Fruit fly (Drosophila melanogaster) whole organism: ENCODE measurements around the gene wda.

ENCODE experiments used
- CG8478 ChIP-seq: fragments of >200 bp; optimal IDR thresholded peaks from 2 replicates; lab custom pipeline; 2018; ENCODE audit warnings: inconsistent platforms
- EcR ChIP-seq, 2 experiments: fragments of >200 bp; optimal IDR thresholded peaks; 2 replicates each; lab custom pipeline; 2017; ENCODE audit warnings: missing biosample characterization in 2 of 2, missing genetic modification characterization in 2 of 2, missing genetic modification reagents in 2 of 2
- pan ChIP-seq: fragments of >200 bp; optimal IDR thresholded peaks from 2 replicates; lab custom pipeline; 2017

DNA sequence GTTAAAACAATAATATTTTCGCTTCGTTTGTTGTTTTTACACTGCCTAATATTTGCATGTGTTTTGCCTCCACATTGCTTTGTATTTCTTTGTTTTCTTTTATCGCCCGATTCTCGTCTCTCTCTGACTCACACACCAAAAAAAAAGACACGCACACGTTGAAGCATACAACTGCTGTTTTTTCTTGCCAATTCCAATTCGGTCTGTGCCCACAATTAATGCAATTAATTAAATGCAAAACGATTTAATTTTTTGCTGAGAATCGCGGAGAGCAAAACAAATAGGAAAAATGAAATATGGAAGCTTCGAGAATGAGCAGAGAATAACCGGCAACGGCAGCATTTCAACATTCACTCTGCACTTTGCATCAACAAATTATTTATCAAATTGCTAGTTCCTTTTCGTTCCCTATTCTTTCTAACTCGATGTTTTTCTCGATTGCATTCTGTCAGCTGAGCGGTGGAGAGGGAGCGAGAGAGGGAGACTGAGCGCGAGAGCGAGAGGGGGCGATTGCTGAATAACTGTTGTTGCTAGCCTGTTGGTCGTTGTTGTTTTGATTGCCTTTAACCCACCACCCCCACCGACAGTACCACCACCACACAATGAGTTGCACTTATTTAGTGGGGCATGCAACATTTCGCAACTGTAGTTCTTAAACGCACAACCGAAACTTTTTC lies 36.7 kb downstream of the wda start:
- TF ChIP-seq EcR (GFP tag; optimal IDR thresholded peaks at IDR 0.05; lab: Kevin White, UChicago) (no peak), pan (lab: Kevin White, UChicago) (no peak), CG8478 (lab: Kevin White, UChicago) (no peak)
